Worm (Caenorhabditis elegans) whole organism, L3 larva: ENCODE measurements around the gene sri-4.

Experiments used
- R02D3.7 ChIP-seq: fragments of 150-350 bp; optimal IDR thresholded peaks from 2 replicates; lab custom pipeline; 2014; ENCODE audit warnings: missing biosample characterization, missing genetic modification characterization
- aly-2 ChIP-seq: fragments of 150-350 bp; optimal IDR thresholded peaks from 2 replicates; lab custom pipeline; 2014; ENCODE audit warnings: missing biosample characterization, missing genetic modification characterization
- ama-1 ChIP-seq: fragments of 150-350 bp; optimal IDR thresholded peaks from 2 replicates; lab custom pipeline; 2018
- ceh-16 ChIP-seq: sonication (generic microtip); optimal IDR thresholded peaks from 2 replicates; lab custom pipeline; 2017; ENCODE audit warnings: missing biosample characterization, missing genetic modification characterization
- ceh-28 ChIP-seq: fragments of 150-350 bp; optimal IDR thresholded peaks from 2 replicates; lab custom pipeline; 2014; ENCODE audit warnings: missing biosample characterization, missing genetic modification reagents, missing genetic modification characterization
- ceh-82 ChIP-seq: fragments of 150-350 bp; optimal IDR thresholded peaks from 2 replicates; lab custom pipeline; 2014; ENCODE audit warnings: missing biosample characterization, missing genetic modification characterization
- ceh-9 ChIP-seq: sonication (generic microtip); optimal IDR thresholded peaks from 2 replicates; lab custom pipeline; 2018; ENCODE audit warnings: missing biosample characterization, missing genetic modification characterization
- daf-12 ChIP-seq: fragments of 150-350 bp; optimal IDR thresholded peaks from 2 replicates; lab custom pipeline; 2014; ENCODE audit warnings: missing biosample characterization, missing genetic modification reagents, missing genetic modification characterization
- egl-27 ChIP-seq: sonication (generic microtip); optimal IDR thresholded peaks from 4 replicates; lab custom pipeline; 2017; ENCODE audit warnings: missing biosample characterization, missing genetic modification reagents, missing genetic modification characterization
- egl-5 ChIP-seq: fragments of 150-350 bp; optimal IDR thresholded peaks from 2 replicates; lab custom pipeline; 2017; ENCODE audit warnings: missing biosample characterization, missing genetic modification reagents, missing genetic modification characterization, inconsistent platforms
- elt-1 ChIP-seq: fragments of 150-350 bp; optimal IDR thresholded peaks from 2 replicates; lab custom pipeline; 2014; ENCODE audit warnings: missing biosample characterization, missing genetic modification characterization
- elt-3 ChIP-seq, 3 experiments: fragments of 150-350 bp in 1 of 3; sonication (generic microtip) in 2 of 3; optimal IDR thresholded peaks; 2 replicates in 2 of 3; 4 replicates in 1 of 3; lab custom pipeline; 2014 to 2017; ENCODE audit warnings: missing biosample characterization in 3 of 3, missing genetic modification characterization in 3 of 3
- eor-1 ChIP-seq, 2 experiments: fragments of 150-350 bp; optimal IDR thresholded peaks; 2 replicates each; lab custom pipeline; 2014 to 2018; ENCODE audit warnings: missing biosample characterization in 2 of 2, missing genetic modification characterization in 2 of 2
- fkh-2 ChIP-seq: fragments of 150-350 bp; optimal IDR thresholded peaks from 2 replicates; lab custom pipeline; 2014; ENCODE audit warnings: missing biosample characterization, missing genetic modification reagents, missing genetic modification characterization
- fos-1 ChIP-seq: fragments of 150-350 bp; optimal IDR thresholded peaks from 2 replicates; lab custom pipeline; 2014; ENCODE audit warnings: missing biosample characterization, missing genetic modification characterization
- hmg-11 ChIP-seq: sonication (generic microtip); optimal IDR thresholded peaks from 2 replicates; lab custom pipeline; 2016; ENCODE audit warnings: missing genetic modification characterization, missing compliant biosample characterization
- jun-1 ChIP-seq: fragments of 150-350 bp; optimal IDR thresholded peaks from 2 replicates; lab custom pipeline; 2014; ENCODE audit warnings: missing biosample characterization, missing genetic modification reagents, missing genetic modification characterization
- lin-15B ChIP-seq: fragments of 150-350 bp; optimal IDR thresholded peaks from 2 replicates; lab custom pipeline; 2014; ENCODE audit warnings: missing biosample characterization, missing genetic modification characterization
- lsy-12 ChIP-seq: sonication (generic microtip); optimal IDR thresholded peaks from 2 replicates; lab custom pipeline; 2016; ENCODE audit warnings: mild to moderate bottlenecking, missing genetic modification characterization, missing compliant biosample characterization
- mdl-1 ChIP-seq: fragments of 150-350 bp; optimal IDR thresholded peaks from 2 replicates; lab custom pipeline; 2014; ENCODE audit warnings: missing biosample characterization, missing genetic modification characterization
- nfya-1 ChIP-seq: sonication (generic microtip); optimal IDR thresholded peaks from 2 replicates; lab custom pipeline; 2017; ENCODE audit warnings: missing genetic modification characterization, mild to moderate bottlenecking, missing compliant biosample characterization, antibody characterized with exemption, moderate library complexity; ENCODE audit not compliant: insufficient read depth
- nhr-11 ChIP-seq: fragments of 150-350 bp; optimal IDR thresholded peaks from 2 replicates; lab custom pipeline; 2014; ENCODE audit warnings: missing biosample characterization, missing genetic modification characterization
- nhr-12 ChIP-seq: fragments of 150-350 bp; optimal IDR thresholded peaks from 2 replicates; lab custom pipeline; 2014; ENCODE audit warnings: missing biosample characterization, missing genetic modification characterization
- nhr-237 ChIP-seq: fragments of 150-350 bp; optimal IDR thresholded peaks from 2 replicates; lab custom pipeline; 2014; ENCODE audit warnings: missing biosample characterization, missing genetic modification characterization
- nhr-25 ChIP-seq: sonication (generic microtip); optimal IDR thresholded peaks from 2 replicates; lab custom pipeline; 2017; ENCODE audit warnings: missing biosample characterization, missing genetic modification characterization
- nhr-28 ChIP-seq: fragments of 150-350 bp; optimal IDR thresholded peaks from 2 replicates; lab custom pipeline; 2014; ENCODE audit warnings: missing biosample characterization, missing genetic modification characterization
- nhr-43 ChIP-seq: sonication (generic microtip); optimal IDR thresholded peaks from 2 replicates; lab custom pipeline; 2016; ENCODE audit warnings: mild to moderate bottlenecking, missing genetic modification characterization, missing compliant biosample characterization; ENCODE audit not compliant: poor library complexity, severe bottlenecking
- nhr-76 ChIP-seq: fragments of 150-350 bp; sonication (generic microtip); optimal IDR thresholded peaks from 5 replicates; lab custom pipeline; 2014; ENCODE audit warnings: missing biosample characterization, missing genetic modification characterization
- nhr-77 ChIP-seq: fragments of 150-350 bp; optimal IDR thresholded peaks from 2 replicates; lab custom pipeline; 2014; ENCODE audit warnings: missing biosample characterization, missing genetic modification characterization
- pqm-1 ChIP-seq: fragments of 150-350 bp; optimal IDR thresholded peaks from 2 replicates; lab custom pipeline; 2017; ENCODE audit warnings: missing biosample characterization, missing genetic modification characterization, inconsistent platforms
- sea-2 ChIP-seq: fragments of 150-350 bp; sonication (generic microtip); optimal IDR thresholded peaks from 4 replicates; lab custom pipeline; 2014; ENCODE audit warnings: missing biosample characterization, missing genetic modification reagents, missing genetic modification characterization
- skn-1 ChIP-seq: fragments of 150-350 bp; optimal IDR thresholded peaks from 2 replicates; lab custom pipeline; 2014; ENCODE audit warnings: missing biosample characterization, missing genetic modification characterization
- snpc-4 ChIP-seq: fragments of 150-350 bp; optimal IDR thresholded peaks from 2 replicates; lab custom pipeline; 2014; ENCODE audit warnings: missing biosample characterization, missing genetic modification characterization
- tbx-2 ChIP-seq: sonication (generic microtip); optimal IDR thresholded peaks from 2 replicates; lab custom pipeline; 2016; ENCODE audit warnings: mild to moderate bottlenecking, missing genetic modification characterization, missing compliant biosample characterization
- unc-39 ChIP-seq: sonication (generic microtip); optimal IDR thresholded peaks from 4 replicates; lab custom pipeline; 2017; ENCODE audit warnings: missing biosample characterization, missing genetic modification characterization
- unc-62 ChIP-seq: fragments of 150-350 bp; sonication (generic microtip); optimal IDR thresholded peaks from 4 replicates; lab custom pipeline; 2014; ENCODE audit warnings: missing biosample characterization, missing genetic modification reagents, missing genetic modification characterization
- zag-1 ChIP-seq: fragments of 150-350 bp; optimal IDR thresholded peaks from 2 replicates; lab custom pipeline; 2014; ENCODE audit warnings: missing biosample characterization, missing genetic modification characterization
- ztf-11 ChIP-seq: fragments of 150-350 bp; optimal IDR thresholded peaks from 2 replicates; lab custom pipeline; 2014; ENCODE audit warnings: missing biosample characterization, missing genetic modification characterization

sri-4 gene

ce11 chrV:748044-748443 lies at the start of gene sri-4:
Gene sri-4 (plus strand): TSS chrV:748344.
- TF ChIP-seq lin-15B (tag; lab: Kevin White, UChicago): no peak

ce11 chrV:699051-699450 lies 49.1 kb upstream of the sri-4 start:
- TF ChIP-seq ceh-82 (no peak), snpc-4 (tag; lab: Kevin White, UChicago) (no peak)

- TF ChIP-seq ceh-82 (no peak), skn-1 (tag; lab: Kevin White, UChicago) (no peak), nfya-1 (no peak), mdl-1 (no peak)
- TF ChIP-seq, all 47 proteins: peak for 0
Observed at ce11 chrV:699489-700129, 48.5 kb upstream of the sri-4 start, which contains the start of the genes ugt-29 and srx-5. Gene ugt-29 (minus strand): TSS chrV:699589. Gene srx-5 (plus strand): TSS chrV:700079.

- TF ChIP-seq ceh-28 (tag; lab: Kevin White, UChicago): no peak
- TF ChIP-seq egl-27 (tag; lab: Kevin White, UChicago): no peak
- no peak for TF ChIP-seq hmg-11 (tag; lab: Kevin White, UChicago)
- no peak for TF ChIP-seq ama-1 (lab: Kevin White, UChicago)
- no peak for TF ChIP-seq zag-1
- no peak for TF ChIP-seq pqm-1 (tag; lab: Kevin White, UChicago)
- TF ChIP-seq nhr-43 (tag; lab: Kevin White, UChicago): no peak
- no peak for TF ChIP-seq ceh-82
- no peak for TF ChIP-seq nhr-237 (tag; lab: Kevin White, UChicago)
- no peak for TF ChIP-seq elt-3 (tag; optimal IDR thresholded peaks at IDR 0.05; lab: Kevin White, UChicago)
- TF ChIP-seq nhr-28 (tag; lab: Kevin White, UChicago): no peak
- no peak for TF ChIP-seq skn-1 (tag; lab: Kevin White, UChicago)
- TF ChIP-seq ceh-16 (tag; lab: Kevin White, UChicago): no peak
- TF ChIP-seq nhr-25 (tag; lab: Kevin White, UChicago): no peak
- no peak for TF ChIP-seq tbx-2
- no peak for TF ChIP-seq nhr-11 (tag; lab: Kevin White, UChicago)
- no peak for TF ChIP-seq nfya-1
- no peak for TF ChIP-seq fos-1 (tag; lab: Kevin White, UChicago)
Observed at ce11 chrV:702260-702659, 45.9 kb upstream of the sri-4 start, which contains the start of gene srbc-37. Gene srbc-37 (plus strand): TSS chrV:702560.

ce11 chrV:706918-707317 lies 41.2 kb upstream of the sri-4 start, which contains the start of gene srbc-38:
Gene srbc-38 (plus strand): TSS chrV:707218.
- no peak for TF ChIP-seq nhr-237 (tag; lab: Kevin White, UChicago)
- TF ChIP-seq unc-62 (GFP tag; lab: Kevin White, UChicago): no peak
- TF ChIP-seq R02D3.7 (tag; lab: Kevin White, UChicago): no peak
- TF ChIP-seq elt-1 (tag; lab: Kevin White, UChicago): no peak
- TF ChIP-seq fos-1 (tag; lab: Kevin White, UChicago): no peak
- TF ChIP-seq elt-3 (tag; optimal IDR thresholded peaks at IDR 0.05; lab: Kevin White, UChicago): no peak
- no peak for TF ChIP-seq lsy-12 (tag; lab: Kevin White, UChicago)
- no peak for TF ChIP-seq eor-1 (tag; optimal IDR thresholded peaks at IDR 0.05; lab: Kevin White, UChicago)

ce11 chrV:708808-709207 lies 39.3 kb upstream of the sri-4 start, which contains the start of gene srbc-39:
Gene srbc-39 (plus strand): TSS chrV:709108.
- TF ChIP-seq skn-1 (tag; lab: Kevin White, UChicago): no peak
- TF ChIP-seq nhr-12 (tag; lab: Kevin White, UChicago): no peak
- no peak for TF ChIP-seq egl-5 (tag; lab: Kevin White, UChicago)
- TF ChIP-seq R02D3.7 (tag; lab: Kevin White, UChicago): no peak
- no peak for TF ChIP-seq ceh-16 (tag; lab: Kevin White, UChicago)
- TF ChIP-seq hmg-11 (tag; lab: Kevin White, UChicago): no peak
- TF ChIP-seq sea-2: no peak
- no peak for TF ChIP-seq fkh-2 (tag; lab: Kevin White, UChicago)
- no peak for TF ChIP-seq ceh-9
- no peak for TF ChIP-seq pqm-1 (tag; lab: Kevin White, UChicago)
- no peak for TF ChIP-seq aly-2 (tag; lab: Kevin White, UChicago)
- TF ChIP-seq ztf-11: no peak
- TF ChIP-seq daf-12 (tag; lab: Kevin White, UChicago): no peak
- no peak for TF ChIP-seq lin-15B (tag; lab: Kevin White, UChicago)
- TF ChIP-seq unc-39: no peak
- no peak for TF ChIP-seq nhr-76 (tag; lab: Kevin White, UChicago)
- no peak for TF ChIP-seq nhr-77 (tag; lab: Kevin White, UChicago)
- no peak for TF ChIP-seq jun-1 (tag; lab: Kevin White, UChicago)
